Fruit fly (Drosophila melanogaster) whole organism, wandering third instar larva: ENCODE data around the gene CG13026.
A peak's percentile ranks its signal among the peaks of the same experiment; 100 is the strongest.

ENCODE experiments used
- Abd-B ChIP-seq: fragments of >200 bp; optimal IDR thresholded peaks from 2 replicates; lab custom pipeline; 2017; ENCODE audit warnings: missing biosample characterization, missing genetic modification characterization
- CG32264 ChIP-seq: fragments of 200-800 bp; sonication (Bioruptor generic); optimal IDR thresholded peaks from 2 replicates; lab custom pipeline; 2016; ENCODE audit warnings: missing biosample characterization, missing genetic modification characterization
- CG9705 ChIP-seq: fragments of 200-800 bp; sonication (Bioruptor generic); optimal IDR thresholded peaks from 2 replicates; lab custom pipeline; 2018; ENCODE audit warnings: missing biosample characterization, mild to moderate bottlenecking, missing genetic modification characterization
- CrebA ChIP-seq: fragments of 200-800 bp; sonication (Bioruptor generic); optimal IDR thresholded peaks from 2 replicates; lab custom pipeline; 2016; ENCODE audit warnings: missing biosample characterization, mild to moderate bottlenecking, missing genetic modification characterization, borderline replicate concordance
- Dfd ChIP-seq: fragments of >200 bp; optimal IDR thresholded peaks from 2 replicates; lab custom pipeline; 2017; ENCODE audit warnings: missing biosample characterization, missing genetic modification characterization
- Dif ChIP-seq: fragments of 200-275, 200-300 bp; sonication (Bioruptor generic); optimal IDR thresholded peaks from 2 replicates; lab custom pipeline; 2018; ENCODE audit warnings: missing biosample characterization, missing genetic modification characterization; ENCODE audit not compliant: partially characterized antibody
- GATAd ChIP-seq: sonication (Bioruptor generic); optimal IDR thresholded peaks from 2 replicates; lab custom pipeline; 2016; ENCODE audit warnings: missing biosample characterization, missing genetic modification characterization
- HLH106 ChIP-seq: fragments of 200-800 bp; optimal IDR thresholded peaks from 3 replicates; lab custom pipeline; 2019; ENCODE audit warnings: missing biosample characterization, mild to moderate bottlenecking, missing genetic modification characterization, moderate library complexity
- Hnf4 ChIP-seq: fragments of 200-800 bp; sonication (Bioruptor generic); optimal IDR thresholded peaks from 2 replicates; lab custom pipeline; 2016; ENCODE audit warnings: missing biosample characterization, mild to moderate bottlenecking, missing genetic modification characterization
- Hr83 ChIP-seq: fragments of 200-300 bp; sonication (Bioruptor generic); optimal IDR thresholded peaks from 2 replicates; lab custom pipeline; 2016; ENCODE audit warnings: missing biosample characterization, mild to moderate bottlenecking, missing genetic modification characterization, moderate library complexity; ENCODE audit not compliant: poor library complexity, severe bottlenecking
- Jra ChIP-seq: sonication (Bioruptor generic); optimal IDR thresholded peaks from 2 replicates; lab custom pipeline; 2016; ENCODE audit warnings: missing biosample characterization, missing genetic modification characterization
- Mio ChIP-seq: sonication (Bioruptor generic); optimal IDR thresholded peaks from 2 replicates; lab custom pipeline; 2016; ENCODE audit warnings: missing biosample characterization, missing genetic modification characterization
- Myc ChIP-seq: fragments of >200 bp; optimal IDR thresholded peaks from 2 replicates; lab custom pipeline; 2017
- N ChIP-seq: fragments of >200 bp; optimal IDR thresholded peaks from 2 replicates; lab custom pipeline; 2018; ENCODE audit warnings: missing biosample characterization, missing external identifiers, missing genetic modification characterization
- OdsH ChIP-seq: fragments of 200-800 bp; sonication (Bioruptor generic); optimal IDR thresholded peaks from 2 replicates; lab custom pipeline; 2016; ENCODE audit warnings: missing biosample characterization, mild to moderate bottlenecking, missing genetic modification characterization
- Rel ChIP-seq, 2 experiments: fragments of 200-800 bp; sonication (Bioruptor generic) in 1 of 2; optimal IDR thresholded peaks; 2 replicates in 1 of 2; 3 replicates in 1 of 2; lab custom pipeline; 2016 to 2019; ENCODE audit warnings: mild to moderate bottlenecking in 2 of 2, missing biosample characterization in 2 of 2, missing genetic modification characterization in 2 of 2, moderate library complexity in 1 of 2
- Sp1 ChIP-seq: fragments of 200-800 bp; sonication (Bioruptor generic); optimal IDR thresholded peaks from 3 replicates; lab custom pipeline; 2019; ENCODE audit warnings: missing biosample characterization, mild to moderate bottlenecking, missing genetic modification characterization, moderate library complexity
- br ChIP-seq: fragments of 200-800 bp; sonication (Bioruptor generic); optimal IDR thresholded peaks from 2 replicates; lab custom pipeline; 2016; ENCODE audit warnings: missing biosample characterization, missing genetic modification characterization
- brk ChIP-seq: fragments of 200-800 bp; sonication (Bioruptor generic); optimal IDR thresholded peaks from 2 replicates; lab custom pipeline; 2016; ENCODE audit warnings: missing biosample characterization, mild to moderate bottlenecking, missing genetic modification characterization
- dl ChIP-seq, 2 experiments: fragments of 175-275, 200-275 bp in 1 of 2; fragments of 200-275 bp in 1 of 2; sonication (Bioruptor generic); optimal IDR thresholded peaks; lab custom pipeline; 2018; ENCODE audit warnings: mild to moderate bottlenecking in 2 of 2, missing biosample characterization in 2 of 2, missing genetic modification characterization in 2 of 2, moderate library complexity in 2 of 2; ENCODE audit not compliant: partially characterized antibody in 2 of 2, insufficient read depth in 1 of 2
- dsf ChIP-seq: sonication (Bioruptor generic); optimal IDR thresholded peaks from 2 replicates; lab custom pipeline; 2016; ENCODE audit warnings: missing biosample characterization, missing genetic modification characterization, borderline replicate concordance
- ey ChIP-seq: fragments of 200-800 bp; sonication (Bioruptor generic); optimal IDR thresholded peaks from 2 replicates; lab custom pipeline; 2016; ENCODE audit warnings: missing biosample characterization, missing genetic modification characterization
- foxo ChIP-seq, 2 experiments: fragments of 200-800 bp; sonication (Bioruptor generic); optimal IDR thresholded peaks; 2 replicates in 1 of 2; 3 replicates in 1 of 2; lab custom pipeline; 2016 to 2017; ENCODE audit warnings: missing biosample characterization in 2 of 2, missing genetic modification characterization in 2 of 2
- fru ChIP-seq: fragments of 200-800 bp; sonication (Bioruptor generic); optimal IDR thresholded peaks from 3 replicates; lab custom pipeline; 2016; ENCODE audit warnings: missing biosample characterization, mild to moderate bottlenecking, missing genetic modification characterization
- h ChIP-seq: fragments of 200-800 bp; sonication (Bioruptor generic); optimal IDR thresholded peaks from 3 replicates; lab custom pipeline; 2016; ENCODE audit warnings: missing biosample characterization, mild to moderate bottlenecking, missing genetic modification characterization
- jim ChIP-seq: fragments of 175-275, 200-325 bp; sonication (Bioruptor generic); optimal IDR thresholded peaks from 2 replicates; lab custom pipeline; 2016; ENCODE audit warnings: missing biosample characterization, mild to moderate bottlenecking, missing genetic modification characterization
- psq ChIP-seq: fragments of 200-800 bp; sonication (Bioruptor generic); optimal IDR thresholded peaks from 3 replicates; lab custom pipeline; 2017; ENCODE audit warnings: missing biosample characterization, mild to moderate bottlenecking, missing genetic modification characterization, moderate library complexity
- rgr ChIP-seq: fragments of 200-800 bp; sonication (Bioruptor generic); optimal IDR thresholded peaks from 3 replicates; lab custom pipeline; 2016; ENCODE audit warnings: missing biosample characterization, mild to moderate bottlenecking, missing genetic modification characterization
- sage ChIP-seq: fragments of 200-800 bp; sonication (Bioruptor generic); optimal IDR thresholded peaks from 2 replicates; lab custom pipeline; 2016; ENCODE audit warnings: missing biosample characterization, mild to moderate bottlenecking, missing genetic modification characterization
- sv ChIP-seq: fragments of 200-800 bp; sonication (Bioruptor generic); optimal IDR thresholded peaks from 3 replicates; lab custom pipeline; 2016; ENCODE audit warnings: missing biosample characterization, missing genetic modification characterization
- tai ChIP-seq: sonication (Bioruptor generic); optimal IDR thresholded peaks from 2 replicates; lab custom pipeline; 2016; ENCODE audit warnings: missing biosample characterization, missing genetic modification characterization
- usp ChIP-seq: fragments of >200 bp; optimal IDR thresholded peaks from 2 replicates; lab custom pipeline; 2017; ENCODE audit warnings: missing biosample characterization, missing genetic modification characterization
- woc ChIP-seq: sonication (Bioruptor generic); optimal IDR thresholded peaks from 2 replicates; lab custom pipeline; 2016; ENCODE audit warnings: missing biosample characterization, mild to moderate bottlenecking, missing genetic modification characterization

CG13026 gene

dm6 chr3L:16765647-16766628, 40.0 kb upstream of the CG13026 start, which contains the start of gene Nrt:
Nrt (plus strand) TSS chr3L:16766072.
- TF ChIP-seq Sp1 (peak; percentile 64), woc (peak; percentile 18), Rel (GFP tag; optimal IDR thresholded peaks at IDR 0.05; lab: Kevin White, UChicago) (peak; percentile 41), Rel (tag; optimal IDR thresholded peaks at IDR 0.05; lab: Kevin White, UChicago) (no peak), OdsH (GFP tag; lab: Kevin White, UChicago) (peak; percentile 41), Dfd (no peak), h (peak; percentile 21), Hnf4 (GFP tag; lab: Kevin White, UChicago) (peak; percentile 36), Myc (lab: Kevin White, UChicago) (no peak), N (no peak), Mio (no peak), CG32264 (GFP tag; lab: Kevin White, UChicago) (no peak), fru (peak; percentile 59), rgr (peak; percentile 50), sage (peak; percentile 78), Abd-B (GFP tag; lab: Kevin White, UChicago) (no peak), CrebA (GFP tag; lab: Kevin White, UChicago) (peak; percentile 33), dsf (GFP tag; lab: Kevin White, UChicago) (peak; percentile 12), Jra (no peak), Dif (GFP tag; lab: Kevin White, UChicago) (peak; percentile 46), foxo (GFP tag; optimal IDR thresholded peaks at IDR 0.05; lab: Kevin White, UChicago) (peak in 1 of 2 experiments; percentile 46), brk (GFP tag; lab: Kevin White, UChicago) (peak; percentile 85), HLH106 (tag; lab: Kevin White, UChicago) (peak; percentile 4), Hr83 (GFP tag; lab: Kevin White, UChicago) (peak; percentile 7), br (GFP tag; lab: Kevin White, UChicago) (peak; percentile 3), sv (GFP tag; lab: Kevin White, UChicago) (peak; percentile 37), psq (GFP tag; lab: Kevin White, UChicago) (peak; percentile 40), GATAd (GFP tag; lab: Kevin White, UChicago) (no peak), jim (no peak), dl (GFP tag; optimal IDR thresholded peaks at IDR 0.05; lab: Kevin White, UChicago; ENCODE audit: insufficient read depth in 1 of 2, partially characterized antibody in 2 of 2) (peak in 1 of 2 experiments; percentile 20)

dm6 chr3L:16762203-16762997, 36.4 kb upstream of the CG13026 start:
- TF ChIP-seq usp (GFP tag; lab: Kevin White, UChicago) (no peak), dl (GFP tag; optimal IDR thresholded peaks at IDR 0.05; lab: Kevin White, UChicago; ENCODE audit: insufficient read depth in 1 of 2, partially characterized antibody in 2 of 2) (no peak), Jra (no peak), foxo (GFP tag; optimal IDR thresholded peaks at IDR 0.05; lab: Kevin White, UChicago) (no peak), woc (no peak), brk (GFP tag; lab: Kevin White, UChicago) (no peak), Mio (no peak), ey (GFP tag; lab: Kevin White, UChicago) (no peak), GATAd (GFP tag; lab: Kevin White, UChicago) (no peak), Hr83 (GFP tag; lab: Kevin White, UChicago) (no peak), tai (GFP tag; lab: Kevin White, UChicago) (no peak), psq (GFP tag; lab: Kevin White, UChicago) (no peak), OdsH (GFP tag; lab: Kevin White, UChicago) (no peak), N (no peak), fru (no peak), CG9705 (no peak), h (no peak)
